Worm (Caenorhabditis elegans): ENCODE data around the gene acs-15.
"Not testable (repeated sequence)": the region's sequence is repeated elsewhere in the genome, so short reads cannot be mapped to it uniquely, and the experiment has no call there.

The acs-15 gene

DNA sequence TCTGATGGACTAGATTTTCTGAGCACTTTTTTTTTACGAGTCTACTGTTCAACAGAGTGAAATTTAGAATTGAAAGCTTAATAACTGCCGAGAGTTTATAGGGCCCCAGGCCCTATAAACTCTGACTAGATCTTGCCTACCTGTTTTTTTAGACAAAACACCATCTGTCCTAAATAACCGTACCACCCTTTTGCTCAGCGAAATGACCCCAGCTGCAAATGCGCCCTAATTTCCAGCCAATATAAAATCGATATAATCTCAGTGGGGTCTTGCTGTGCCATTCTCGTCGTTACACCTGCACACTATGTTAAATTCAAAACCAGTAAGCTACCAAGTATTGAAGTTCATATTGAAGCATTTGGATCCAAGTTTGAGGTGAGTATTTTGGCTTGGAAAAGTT is 41.2 kb downstream of the acs-15 start, which contains the start of gene fbxc-14:
TSS of gene fbxc-14 (plus strand) at position 301 of the 400 bp plus-strand sequence.
- no peak for TF ChIP-seq mml-1 (tag; optimal IDR thresholded peaks at IDR 0.05)
- TF ChIP-seq nfya-1 (tag; optimal IDR thresholded peaks at IDR 0.05; ENCODE audit: insufficient read depth): no peak
- no peak for TF ChIP-seq ceh-28 (tag; optimal IDR thresholded peaks at IDR 0.05)
- no peak for TF ChIP-seq nhr-77 (tag; optimal IDR thresholded peaks at IDR 0.05)
- no peak for TF ChIP-seq eor-1 (tag; optimal IDR thresholded peaks at IDR 0.05)
- no peak for TF ChIP-seq nhr-28 (tag; optimal IDR thresholded peaks at IDR 0.05)
- TF ChIP-seq skn-1 (tag; optimal IDR thresholded peaks at IDR 0.05): no peak
- TF ChIP-seq R02D3.7 (tag; optimal IDR thresholded peaks at IDR 0.05): no peak
- TF ChIP-seq fkh-2 (tag; optimal IDR thresholded peaks at IDR 0.05): no peak
- TF ChIP-seq egl-5 (tag; optimal IDR thresholded peaks at IDR 0.05): no peak
- no peak for TF ChIP-seq aly-2 (tag; optimal IDR thresholded peaks at IDR 0.05)

DNA sequence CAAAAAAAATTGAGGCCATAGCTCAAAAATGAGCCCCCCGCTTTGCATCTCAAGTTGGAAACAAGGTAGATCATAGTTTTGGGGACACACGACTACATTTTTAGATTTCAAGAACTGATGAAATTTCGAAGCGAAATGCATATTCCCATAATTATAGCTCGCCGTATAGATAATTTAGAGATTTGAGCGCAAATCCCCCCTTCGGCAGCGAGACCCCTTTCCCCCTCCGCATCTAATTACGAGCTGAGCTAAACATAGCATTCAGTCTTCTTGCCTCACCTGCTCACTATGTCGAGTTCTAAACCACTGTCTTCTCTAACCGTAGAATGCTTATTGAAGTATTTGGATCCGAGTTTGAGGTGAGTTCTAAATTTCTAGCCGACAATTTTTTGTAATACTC is 46.3 kb downstream of the acs-15 start, which contains the start of the genes fbxc-17 and fbxc-15:
TSS of gene fbxc-17 (minus strand) at position 101 of the 400 bp plus-strand sequence.
TSS of gene fbxc-15 (plus strand) at position 289 of the 400 bp plus-strand sequence.
- no peak for TF ChIP-seq unc-39 (tag; optimal IDR thresholded peaks at IDR 0.05)
- no peak for TF ChIP-seq ceh-82 (tag; optimal IDR thresholded peaks at IDR 0.05)
- TF ChIP-seq nhr-12 (tag; optimal IDR thresholded peaks at IDR 0.05): no peak
- TF ChIP-seq ztf-4 (tag; optimal IDR thresholded peaks at IDR 0.05): no peak
- TF ChIP-seq nhr-77 (tag; optimal IDR thresholded peaks at IDR 0.05): no peak
- no peak for TF ChIP-seq zag-1 (tag; optimal IDR thresholded peaks at IDR 0.05)
- TF ChIP-seq ztf-11 (tag; optimal IDR thresholded peaks at IDR 0.05): no peak
- no peak for TF ChIP-seq nhr-76 (tag; optimal IDR thresholded peaks at IDR 0.05)
- TF ChIP-seq eor-1 (tag; optimal IDR thresholded peaks at IDR 0.05): no peak
- TF ChIP-seq nhr-67 (tag; optimal IDR thresholded peaks at IDR 0.05): no peak
- no peak for TF ChIP-seq nhr-25 (tag; optimal IDR thresholded peaks at IDR 0.05)
- TF ChIP-seq nhr-43 (tag; optimal IDR thresholded peaks at IDR 0.05; ENCODE audit: poor library complexity, severe bottlenecking): no peak
- no peak for TF ChIP-seq egl-5 (tag; optimal IDR thresholded peaks at IDR 0.05)
- no peak for TF ChIP-seq aly-2 (tag; optimal IDR thresholded peaks at IDR 0.05)
- TF ChIP-seq lin-15B (tag; optimal IDR thresholded peaks at IDR 0.05): no peak
- no peak for TF ChIP-seq ceh-16 (tag; optimal IDR thresholded peaks at IDR 0.05)
- no peak for TF ChIP-seq lsy-12 (tag; optimal IDR thresholded peaks at IDR 0.05)
- TF ChIP-seq skn-1 (tag; optimal IDR thresholded peaks at IDR 0.05): no peak
- TF ChIP-seq tbx-2 (tag; optimal IDR thresholded peaks at IDR 0.05): no peak
- TF ChIP-seq nhr-237 (tag; optimal IDR thresholded peaks at IDR 0.05): no peak

DNA sequence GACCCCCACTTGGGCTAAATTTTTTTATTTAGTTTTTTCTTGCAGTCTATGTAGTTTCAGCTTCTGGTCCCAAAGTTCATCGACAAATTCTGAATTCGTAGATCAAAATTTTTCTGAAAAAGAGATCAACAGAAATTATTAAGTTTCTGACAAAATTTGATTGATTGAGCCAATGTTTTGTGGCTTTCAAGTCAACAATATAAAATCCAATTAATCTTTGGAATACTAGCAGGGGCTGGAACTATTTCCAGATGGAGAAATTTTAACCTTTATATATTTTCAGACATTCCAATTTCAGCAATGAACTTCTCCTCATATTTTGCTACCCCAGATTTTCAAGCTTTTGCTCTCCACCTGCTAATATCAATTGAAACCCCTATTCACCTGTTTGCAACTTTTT is 50.0 kb downstream of the acs-15 start, which contains the start of gene srh-274:
TSS of gene srh-274 (plus strand) at position 301 of the 400 bp plus-strand sequence.
- TF ChIP-seq fkh-10 (GFP tag; optimal IDR thresholded peaks at IDR 0.05) (no peak), pqm-1 (tag; optimal IDR thresholded peaks at IDR 0.05) (no peak), nhr-25 (tag; optimal IDR thresholded peaks at IDR 0.05) (no peak), fos-1 (tag; optimal IDR thresholded peaks at IDR 0.05) (no peak), ztf-11 (tag; optimal IDR thresholded peaks at IDR 0.05) (no peak), hmg-11 (tag; optimal IDR thresholded peaks at IDR 0.05) (no peak)

DNA sequence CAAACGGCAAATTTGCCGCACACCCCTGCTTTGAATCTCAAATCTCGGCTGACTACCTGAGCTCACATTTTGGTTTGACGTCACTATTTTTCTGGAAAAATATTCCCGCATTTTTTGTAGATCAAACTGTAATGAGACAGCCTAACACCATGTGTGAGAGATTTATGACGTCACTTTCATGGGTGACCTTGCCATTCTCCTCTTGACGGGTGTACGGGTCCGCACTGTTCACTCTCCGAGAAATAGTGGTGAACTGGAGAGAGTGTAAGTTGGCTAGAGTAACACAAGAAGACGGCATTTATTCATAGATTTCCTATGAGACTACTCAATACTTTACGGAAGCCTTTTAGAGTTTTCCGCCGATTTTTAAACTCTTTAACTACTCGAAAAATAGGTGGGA is 52.9 kb downstream of the acs-15 start, which contains the start of gene fbxc-40:
TSS of gene fbxc-40 (plus strand) at position 301 of the 400 bp plus-strand sequence.
- TF ChIP-seq skn-1, nhr-76, nhr-28 (tag; optimal IDR thresholded peaks at IDR 0.05): not testable (repeated sequence)

Measured in whole organism, L3 larva.